Worm (Caenorhabditis elegans): Measurements from ENCODE around the gene ZK856.7.

DNA sequence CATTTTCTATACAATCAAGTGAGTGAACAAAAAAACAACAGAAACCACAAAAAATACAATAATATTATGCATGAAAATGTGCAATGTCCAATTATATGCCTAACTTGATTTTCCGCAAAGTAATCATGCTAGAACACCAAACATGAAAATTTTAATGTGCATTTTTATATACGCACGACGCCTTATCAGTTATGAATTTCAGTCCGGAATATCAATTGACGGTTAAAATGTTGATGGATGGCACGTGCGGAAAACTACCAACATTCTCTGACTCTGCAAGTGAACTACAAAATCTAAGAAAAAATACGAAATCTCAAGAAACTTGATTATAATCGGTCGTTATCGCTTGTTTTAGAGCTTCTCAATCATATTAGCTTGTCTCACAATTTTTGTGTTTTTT, 41.9 kb upstream of the ZK856.7 start:
- TF ChIP-seq F10B5.3 (tag; optimal IDR thresholded peaks at IDR 0.05) (no peak), lim-7 (GFP tag; IDR thresholded peaks at IDR 0.05) (no peak), cey-2 (tag; optimal IDR thresholded peaks at IDR 0.05; ENCODE audit: borderline replicate concordance, insufficient read depth) (no peak), aly-2 (tag; optimal IDR thresholded peaks at IDR 0.05) (no peak), nhr-237 (tag; optimal IDR thresholded peaks at IDR 0.05) (no peak), sdz-12 (GFP tag; optimal IDR thresholded peaks at IDR 0.05) (no peak), F26F4.8 (GFP tag; conservative IDR thresholded peaks at IDR 0.05) (no peak), unc-39 (tag; optimal IDR thresholded peaks at IDR 0.05) (no peak), snpc-4 (tag; optimal IDR thresholded peaks at IDR 0.05) (no peak), nhr-11 (tag; optimal IDR thresholded peaks at IDR 0.05) (no peak), fos-1 (tag; optimal IDR thresholded peaks at IDR 0.05) (no peak)

All from whole organism, L4 larva.